Worm (Caenorhabditis elegans) whole organism, midembryonic: ENCODE results near the gene cbn-1.

ENCODE experiments used
- T22C8.4 ChIP-seq: fragments of 200-800 bp; sonication (Bioruptor generic); IDR thresholded peaks from 2 replicates; pipeline ENCODE4 v1.3.6; 2022; ENCODE audit warnings: missing genetic modification characterization, missing compliant biosample characterization
- cog-1 ChIP-seq: sonication (generic microtip); optimal IDR thresholded peaks from 2 replicates; lab custom pipeline; 2016; ENCODE audit warnings: missing genetic modification characterization, missing compliant biosample characterization
- flt-1 ChIP-seq: fragments of 200-800 bp; sonication (Bioruptor generic); IDR thresholded peaks from 2 replicates; pipeline ENCODE4 v1.3.6; 2022; ENCODE audit warnings: missing genetic modification characterization, missing compliant biosample characterization
- med-1 ChIP-seq: sonication (generic microtip); optimal IDR thresholded peaks from 2 replicates; lab custom pipeline; 2017; ENCODE audit warnings: missing genetic modification characterization, mild to moderate bottlenecking, missing compliant biosample characterization, antibody characterized with exemption, missing genetic modification reagents; ENCODE audit not compliant: insufficient read depth
- ref-1 ChIP-seq: fragments of 200-800 bp; sonication (Bioruptor generic); conservative IDR thresholded peaks from 2 replicates; pipeline ENCODE4 v1.3.6; 2022; ENCODE audit warnings: missing genetic modification reagents, missing genetic modification characterization, missing compliant biosample characterization
- tab-1 ChIP-seq: fragments of 200-800 bp; sonication (Bioruptor generic); IDR thresholded peaks from 2 replicates; pipeline ENCODE4 v1.3.6; 2022; ENCODE audit warnings: missing genetic modification characterization, missing compliant biosample characterization
- ztf-23 ChIP-seq: fragments of 200-800 bp; sonication (Bioruptor generic); IDR thresholded peaks from 2 replicates; pipeline ENCODE4 v1.3.6; 2022; ENCODE audit warnings: missing genetic modification reagents, missing genetic modification characterization, missing compliant biosample characterization

- peak; percentile 22 for TF ChIP-seq cog-1
- no peak for TF ChIP-seq ref-1 (GFP tag; lab: Robert Waterston, UW)
- no peak for TF ChIP-seq flt-1 (GFP tag; lab: Robert Waterston, UW)
- TF ChIP-seq med-1 (GFP tag; lab: Kevin White, UChicago): no peak
- TF ChIP-seq tab-1 (GFP tag; lab: Robert Waterston, UW): no peak
- TF ChIP-seq ztf-23 (GFP tag; lab: Robert Waterston, UW): no peak
- TF ChIP-seq T22C8.4: no peak
Measured at ce11 chrII:300977-301772, 31.1 kb downstream of the cbn-1 start, which contains the start of gene K01A2.5.
